Fruit fly (Drosophila melanogaster): ENCODE measurements around the gene CG34174.

DNA sequence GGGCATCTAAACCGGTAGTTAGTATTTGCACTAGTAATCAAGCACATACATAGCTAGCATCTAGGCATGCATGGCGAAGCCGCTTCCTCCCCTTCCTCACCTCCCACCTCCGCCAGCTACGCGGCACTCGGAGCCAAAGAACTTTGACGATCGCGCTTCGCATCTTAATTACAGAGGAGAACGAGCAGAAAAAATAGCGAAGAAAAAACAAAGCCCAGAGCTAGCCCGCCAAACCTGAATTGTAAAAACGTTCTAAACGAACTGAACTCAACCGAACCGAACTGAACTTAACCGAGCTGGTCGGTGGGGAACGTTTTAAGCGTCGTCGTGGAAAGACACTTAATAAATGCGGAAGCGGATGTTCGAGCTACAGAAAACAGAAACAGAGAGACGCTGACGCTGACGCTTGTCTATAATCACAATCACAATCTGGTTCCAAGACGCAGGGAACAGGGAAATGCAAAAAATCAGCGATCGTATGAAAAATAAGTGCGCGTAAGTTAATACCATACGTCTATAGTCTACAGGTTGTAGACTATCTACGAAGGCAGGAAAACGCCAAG lies 45.1 kb upstream of the CG34174 start:
- no peak for TF ChIP-seq pfk (GFP tag; optimal IDR thresholded peaks at IDR 0.05)
- no peak for TF ChIP-seq Meics (GFP tag; optimal IDR thresholded peaks at IDR 0.05)
- TF ChIP-seq CG17328 (GFP tag; IDR thresholded peaks at IDR 0.05), result no peak
- no peak for TF ChIP-seq crp (GFP tag; optimal IDR thresholded peaks at IDR 0.05)
- TF ChIP-seq CG7928 (GFP tag; optimal IDR thresholded peaks at IDR 0.05), result no peak
- no peak for TF ChIP-seq Bteb2 (GFP tag; optimal IDR thresholded peaks at IDR 0.05)
- TF ChIP-seq ttk (GFP tag; IDR thresholded peaks at IDR 0.05), result no peak
- no peak for TF ChIP-seq Hr39 (optimal IDR thresholded peaks at IDR 0.05)
- TF ChIP-seq Aef1 (GFP tag; IDR thresholded peaks at IDR 0.05), result no peak
- TF ChIP-seq CG12769 (tag; optimal IDR thresholded peaks at IDR 0.05), result no peak

All from whole organism, embryonic.